Worm (Caenorhabditis elegans): Measurements from ENCODE around the gene srw-76.

ce11 chrV:16600623-16601022 lies 37.5 kb downstream of the srw-76 start, which contains the start of gene T03E6.9:
- TF ChIP-seq tlf-1 (GFP tag; optimal IDR thresholded peaks at IDR 0.05): no peak
- TF ChIP-seq sptf-2 (GFP tag; optimal IDR thresholded peaks at IDR 0.05): no peak
- no peak for TF ChIP-seq dpl-1 (GFP tag; optimal IDR thresholded peaks at IDR 0.05)
- TF ChIP-seq Y67H2A.10 (GFP tag; conservative IDR thresholded peaks at IDR 0.05): no peak
- TF ChIP-seq snpc-4 (GFP tag; optimal IDR thresholded peaks at IDR 0.05): no peak
- TF ChIP-seq snpc-4 (tag; optimal IDR thresholded peaks at IDR 0.05): no peak
- TF ChIP-seq unc-62 (GFP tag; optimal IDR thresholded peaks at IDR 0.05): no peak
- TF ChIP-seq zim-3 (tag; optimal IDR thresholded peaks at IDR 0.05): no peak
- no peak for TF ChIP-seq C17E4.6 (GFP tag; IDR thresholded peaks at IDR 0.05)
- TF ChIP-seq ekl-4 (GFP tag; IDR thresholded peaks at IDR 0.05): no peak
- no peak for TF ChIP-seq akir-1 (GFP tag; optimal IDR thresholded peaks at IDR 0.05)
